Worm (Caenorhabditis elegans) whole organism, L1 larva: ENCODE measurements around the gene msd-4.

ENCODE experiments used
- C04F5.9 ChIP-seq: sonication (generic microtip); optimal IDR thresholded peaks from 2 replicates; lab custom pipeline; 2016; ENCODE audit warnings: missing genetic modification characterization, missing compliant biosample characterization
- C16A3.4 ChIP-seq: fragments of 150-350 bp; optimal IDR thresholded peaks from 2 replicates; lab custom pipeline; 2014; ENCODE audit warnings: missing biosample characterization, missing genetic modification characterization
- F16B12.6 ChIP-seq: fragments of 150-350 bp; optimal IDR thresholded peaks from 2 replicates; lab custom pipeline; 2014; ENCODE audit warnings: missing biosample characterization, missing genetic modification characterization
- ama-1 ChIP-seq: fragments of 150-350 bp; optimal IDR thresholded peaks from 2 replicates; lab custom pipeline; 2014
- blmp-1 ChIP-seq: fragments of 150-350 bp; optimal IDR thresholded peaks from 2 replicates; lab custom pipeline; 2014; ENCODE audit warnings: missing biosample characterization, missing genetic modification characterization
- ceh-8 ChIP-seq: fragments of 200-800 bp; sonication (Bioruptor generic); optimal IDR thresholded peaks from 2 replicates; lab custom pipeline; 2018; ENCODE audit warnings: mild to moderate bottlenecking, missing genetic modification characterization, moderate library complexity, missing compliant biosample characterization
- ceh-82 ChIP-seq, 3 experiments: fragments of 150-350 bp in 1 of 3; sonication (generic microtip) in 2 of 3; optimal IDR thresholded peaks; 2 replicates each; lab custom pipeline; 2014 to 2017; ENCODE audit warnings: missing biosample characterization in 3 of 3, missing genetic modification characterization in 3 of 3
- dpl-1 ChIP-seq, 3 experiments: fragments of 150-350 bp in 2 of 3; sonication (generic microtip) in 1 of 3; optimal IDR thresholded peaks; 2 replicates each; lab custom pipeline; 2014 to 2017; ENCODE audit warnings: missing biosample characterization in 3 of 3, missing genetic modification characterization in 3 of 3, missing genetic modification reagents in 3 of 3
- efl-1 ChIP-seq, 4 experiments: fragments of 150-350 bp; optimal IDR thresholded peaks in 3 of 4; peaks in 1 of 4; 1 replicate in 1 of 4; 2 replicates in 3 of 4; lab custom pipeline; 2014; ENCODE audit warnings: missing biosample characterization in 2 of 4, missing genetic modification characterization in 2 of 4, missing genetic modification reagents in 2 of 4
- efl-3 ChIP-seq: fragments of 200-800 bp; sonication (Bioruptor generic); optimal IDR thresholded peaks from 2 replicates; lab custom pipeline; 2018; ENCODE audit warnings: mild to moderate bottlenecking, missing genetic modification characterization, missing compliant biosample characterization
- ets-5 ChIP-seq: fragments of 200-800 bp; sonication (Bioruptor generic); IDR thresholded peaks from 2 replicates; pipeline ENCODE4 v1.3.6; 2022; ENCODE audit warnings: missing genetic modification characterization, missing compliant biosample characterization
- fkh-4 ChIP-seq: sonication (generic microtip); optimal IDR thresholded peaks from 2 replicates; lab custom pipeline; 2016; ENCODE audit warnings: missing compliant biosample characterization, missing genetic modification characterization, borderline replicate concordance
- fkh-8 ChIP-seq: sonication (generic microtip); optimal IDR thresholded peaks from 2 replicates; lab custom pipeline; 2016; ENCODE audit warnings: mild to moderate bottlenecking, missing genetic modification characterization, missing compliant biosample characterization
- grh-1 ChIP-seq: fragments of 200-800 bp; sonication (Bioruptor generic); IDR thresholded peaks from 2 replicates; pipeline ENCODE4 v1.3.6; 2022; ENCODE audit warnings: missing genetic modification reagents, missing genetic modification characterization, missing compliant biosample characterization
- irx-1 ChIP-seq: sonication (generic microtip); optimal IDR thresholded peaks from 2 replicates; lab custom pipeline; 2016; ENCODE audit warnings: missing genetic modification characterization, missing compliant biosample characterization
- isw-1 ChIP-seq: fragments of 200-800 bp; sonication (Bioruptor generic); IDR thresholded peaks from 2 replicates; pipeline ENCODE4 v1.3.6; 2022; ENCODE audit warnings: missing genetic modification characterization, missing compliant biosample characterization
- lin-13 ChIP-seq: fragments of 150-350 bp; optimal IDR thresholded peaks from 2 replicates; lab custom pipeline; 2014; ENCODE audit warnings: missing biosample characterization, missing genetic modification reagents, missing genetic modification characterization
- lin-15B ChIP-seq: fragments of 150-350 bp; sonication (generic microtip); optimal IDR thresholded peaks from 3 replicates; lab custom pipeline; 2014; ENCODE audit warnings: missing biosample characterization, missing genetic modification characterization
- lin-35 ChIP-seq, 2 experiments: fragments of 150-350 bp; optimal IDR thresholded peaks; 2 replicates each; lab custom pipeline; 2014; ENCODE audit warnings: missing biosample characterization in 2 of 2, missing genetic modification characterization in 2 of 2, missing genetic modification reagents in 2 of 2
- lsy-2 ChIP-seq, 2 experiments: fragments of 150-350 bp; optimal IDR thresholded peaks; 2 replicates each; lab custom pipeline; 2014; ENCODE audit warnings: missing biosample characterization in 2 of 2, missing genetic modification characterization in 2 of 2
- mab-9 ChIP-seq: fragments of 200-800 bp; sonication (Bioruptor generic); IDR thresholded peaks from 2 replicates; pipeline ENCODE4 v1.3.6; 2022; ENCODE audit warnings: missing genetic modification reagents, missing genetic modification characterization, missing compliant biosample characterization
- nhr-11 ChIP-seq: fragments of 150-350 bp; optimal IDR thresholded peaks from 2 replicates; lab custom pipeline; 2014; ENCODE audit warnings: missing biosample characterization, missing genetic modification characterization
- nhr-12 ChIP-seq: sonication (generic microtip); optimal IDR thresholded peaks from 2 replicates; lab custom pipeline; 2017; ENCODE audit warnings: missing biosample characterization, missing genetic modification characterization
- nhr-19 ChIP-seq: fragments of 200-800 bp; sonication (Bioruptor generic); conservative IDR thresholded peaks from 2 replicates; pipeline ENCODE4 v1.3.6; 2022; ENCODE audit warnings: missing genetic modification characterization, missing compliant biosample characterization
- nhr-20 ChIP-seq: sonication (generic microtip); optimal IDR thresholded peaks from 2 replicates; lab custom pipeline; 2016; ENCODE audit warnings: mild to moderate bottlenecking, missing genetic modification characterization, missing compliant biosample characterization
- nhr-28 ChIP-seq: fragments of 150-350 bp; optimal IDR thresholded peaks from 2 replicates; lab custom pipeline; 2014; ENCODE audit warnings: missing biosample characterization, missing genetic modification characterization
- nhr-71 ChIP-seq: sonication (generic microtip); optimal IDR thresholded peaks from 2 replicates; lab custom pipeline; 2016; ENCODE audit warnings: mild to moderate bottlenecking, missing genetic modification characterization, moderate library complexity, missing compliant biosample characterization
- nhr-76 ChIP-seq: sonication (generic microtip); optimal IDR thresholded peaks from 2 replicates; lab custom pipeline; 2017; ENCODE audit warnings: missing biosample characterization, missing genetic modification characterization
- nhr-90 ChIP-seq: sonication (generic microtip); optimal IDR thresholded peaks from 2 replicates; lab custom pipeline; 2016; ENCODE audit warnings: mild to moderate bottlenecking, missing genetic modification characterization, missing compliant biosample characterization; ENCODE audit not compliant: poor library complexity
- pqm-1 ChIP-seq: sonication (generic microtip); optimal IDR thresholded peaks from 3 replicates; lab custom pipeline; 2017; ENCODE audit warnings: missing biosample characterization, missing genetic modification characterization
- rnt-1 ChIP-seq: sonication (generic microtip); optimal IDR thresholded peaks from 2 replicates; lab custom pipeline; 2016; ENCODE audit warnings: mild to moderate bottlenecking, missing genetic modification characterization, moderate library complexity, missing compliant biosample characterization
- skn-1 ChIP-seq: fragments of 150-350 bp; optimal IDR thresholded peaks from 2 replicates; lab custom pipeline; 2014; ENCODE audit warnings: missing biosample characterization, missing genetic modification characterization
- snu-23 ChIP-seq: sonication (generic microtip); optimal IDR thresholded peaks from 2 replicates; lab custom pipeline; 2016; ENCODE audit warnings: missing genetic modification characterization, missing compliant biosample characterization
- sup-37 ChIP-seq: fragments of 200-800 bp; sonication (Bioruptor generic); optimal IDR thresholded peaks from 2 replicates; lab custom pipeline; 2018; ENCODE audit warnings: mild to moderate bottlenecking, missing genetic modification characterization, missing compliant biosample characterization
- tbx-2 ChIP-seq: sonication (generic microtip); optimal IDR thresholded peaks from 2 replicates; lab custom pipeline; 2016; ENCODE audit warnings: missing genetic modification characterization, missing compliant biosample characterization
- tlp-1 ChIP-seq: fragments of 150-350 bp; optimal IDR thresholded peaks from 2 replicates; lab custom pipeline; 2014; ENCODE audit warnings: missing biosample characterization, missing genetic modification characterization
- unc-130 ChIP-seq: fragments of 150-350 bp; optimal IDR thresholded peaks from 2 replicates; lab custom pipeline; 2017; ENCODE audit warnings: missing biosample characterization, missing genetic modification characterization, inconsistent platforms
- unc-62 ChIP-seq: fragments of 150-350 bp; optimal IDR thresholded peaks from 2 replicates; lab custom pipeline; 2014; ENCODE audit warnings: missing biosample characterization, missing genetic modification reagents, missing genetic modification characterization
- unc-98 ChIP-seq: fragments of 200-800 bp; sonication (Bioruptor generic); IDR thresholded peaks from 2 replicates; pipeline ENCODE4 v1.3.6; 2022; ENCODE audit warnings: missing genetic modification characterization, missing compliant biosample characterization
- zip-4 ChIP-seq: fragments of 200-800 bp; sonication (Bioruptor generic); optimal IDR thresholded peaks from 2 replicates; lab custom pipeline; 2018; ENCODE audit warnings: mild to moderate bottlenecking, missing genetic modification characterization, moderate library complexity, missing compliant biosample characterization

msd-4 gene

DNA sequence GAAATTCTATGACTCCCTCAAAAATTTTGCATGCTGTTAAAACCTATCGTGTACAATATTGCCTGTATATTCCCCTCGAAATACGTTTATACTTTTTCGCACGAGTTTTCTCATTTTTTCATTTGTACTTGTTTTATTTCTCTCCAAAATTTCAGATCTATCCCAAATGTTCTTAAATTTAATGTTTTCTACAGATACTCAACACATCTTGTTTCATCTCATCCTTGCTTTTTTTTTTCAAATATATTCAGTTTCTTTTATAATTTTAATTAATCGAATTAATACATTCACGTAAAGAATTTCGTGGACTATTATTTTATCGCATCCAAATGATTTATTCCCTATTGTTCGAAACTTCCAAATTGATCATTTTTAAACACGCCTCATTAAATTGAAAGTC lies 13.6 kb downstream of the msd-4 start, which contains the start of gene C35D10.8:
C35D10.8 (plus strand) TSS at position 301 of the 400 bp plus-strand sequence.
- TF ChIP-seq snu-23 (GFP tag; lab: Kevin White, UChicago): no peak
- TF ChIP-seq lin-15B (tag; lab: Kevin White, UChicago): no peak
- TF ChIP-seq ceh-8 (GFP tag; lab: Kevin White, UChicago): no peak
- no peak for TF ChIP-seq nhr-12
- no peak for TF ChIP-seq nhr-28 (tag; lab: Kevin White, UChicago)
- TF ChIP-seq unc-62: no peak
- TF ChIP-seq grh-1 (GFP tag; lab: Robert Waterston, UW): no peak
- TF ChIP-seq isw-1 (GFP tag; lab: Robert Waterston, UW): no peak
- TF ChIP-seq sup-37 (GFP tag; lab: Kevin White, UChicago): no peak
- TF ChIP-seq efl-1 (optimal IDR thresholded peaks at IDR 0.05; lab: Kevin White, UChicago): no peak
- TF ChIP-seq efl-1 (GFP tag; optimal IDR thresholded peaks at IDR 0.05 in 1 of 2; lab: Kevin White, UChicago): no peak
- no peak for TF ChIP-seq unc-130 (tag; lab: Kevin White, UChicago)
- TF ChIP-seq nhr-20 (tag; lab: Kevin White, UChicago): no peak
- TF ChIP-seq ama-1 (lab: Kevin White, UChicago): no peak
- no peak for TF ChIP-seq ets-5 (GFP tag; lab: Robert Waterston, UW)
- TF ChIP-seq zip-4: no peak
- no peak for TF ChIP-seq tbx-2 (tag; lab: Kevin White, UChicago)
- no peak for TF ChIP-seq pqm-1 (tag; lab: Kevin White, UChicago)
- no peak for TF ChIP-seq dpl-1 (GFP tag; optimal IDR thresholded peaks at IDR 0.05; lab: Kevin White, UChicago)
- TF ChIP-seq, all 84 proteins: peak for 0

DNA sequence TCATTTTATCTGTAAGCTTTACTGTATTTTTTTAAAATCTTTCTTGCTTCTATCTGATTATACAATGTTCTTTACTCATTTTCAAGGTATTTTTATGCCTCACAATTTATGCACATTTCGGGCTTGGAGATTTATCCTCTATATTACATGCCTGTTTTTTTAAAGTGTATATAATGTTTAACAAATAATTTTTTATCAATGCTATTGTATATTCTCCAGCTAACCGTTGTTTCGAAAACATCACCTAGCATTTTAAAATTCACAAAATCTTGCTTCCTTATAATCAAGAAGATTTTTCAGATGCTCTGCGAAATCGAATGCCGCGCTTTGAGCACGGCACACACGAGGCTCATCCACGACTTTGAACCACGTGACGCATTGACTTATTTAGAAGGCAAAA lies 16.5 kb downstream of the msd-4 start, which contains the start of gene ced-4:
ced-4 (plus strand) TSS at position 301 of the 400 bp plus-strand sequence.
- TF ChIP-seq C04F5.9 (tag; lab: Kevin White, UChicago) (no peak), nhr-11 (tag; lab: Kevin White, UChicago) (no peak), fkh-8 (no peak), nhr-19 (no peak), mab-9 (GFP tag; lab: Robert Waterston, UW) (no peak), tlp-1 (tag; lab: Kevin White, UChicago) (no peak), fkh-4 (no peak), irx-1 (no peak), efl-3 (GFP tag; lab: Kevin White, UChicago) (no peak), unc-98 (GFP tag; lab: Robert Waterston, UW) (no peak), nhr-71 (tag; lab: Kevin White, UChicago) (no peak), lin-35 (GFP tag; optimal IDR thresholded peaks at IDR 0.05; lab: Kevin White, UChicago) (no peak), ceh-82 (tag; optimal IDR thresholded peaks at IDR 0.05; lab: Kevin White, UChicago) (no peak), lin-13 (GFP tag; lab: Kevin White, UChicago) (no peak)

DNA sequence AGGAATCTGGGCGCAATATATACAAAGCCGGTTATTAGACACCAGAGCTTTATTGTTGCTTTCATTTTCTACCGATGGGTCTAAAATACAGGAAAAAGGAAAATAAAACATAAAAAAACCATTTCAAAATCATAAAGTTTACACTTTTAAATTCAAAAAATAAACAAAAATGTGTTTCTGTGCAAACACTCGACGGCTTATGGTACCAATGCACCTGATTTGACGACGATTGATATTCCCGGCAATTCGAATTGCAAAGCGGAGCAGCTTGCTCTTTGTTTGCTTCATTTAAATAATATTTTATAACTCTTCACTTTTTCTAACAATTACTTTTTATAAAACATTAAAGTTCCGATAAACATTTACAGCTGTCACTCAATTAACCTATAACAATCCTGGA lies 18.4 kb downstream of the msd-4 start, which contains the start of gene F26A1.1:
F26A1.1 (plus strand) TSS at position 369 of the 400 bp plus-strand sequence.
- TF ChIP-seq skn-1 (tag; lab: Kevin White, UChicago) (peak; percentile 14), C16A3.4 (tag; lab: Kevin White, UChicago) (peak; percentile 23), nhr-71 (tag; lab: Kevin White, UChicago) (peak; percentile 22), snu-23 (GFP tag; lab: Kevin White, UChicago) (peak; percentile 41), unc-130 (tag; lab: Kevin White, UChicago) (no peak), nhr-90 (tag; lab: Kevin White, UChicago) (peak; percentile 7), efl-1 (optimal IDR thresholded peaks at IDR 0.05; lab: Kevin White, UChicago) (peak; percentile 20 to 65), efl-1 (GFP tag; optimal IDR thresholded peaks at IDR 0.05 in 1 of 2; lab: Kevin White, UChicago) (peak; percentile 76 to 96), lin-35 (GFP tag; optimal IDR thresholded peaks at IDR 0.05; lab: Kevin White, UChicago) (peak; percentile 57 to 68), rnt-1 (tag; lab: Kevin White, UChicago) (peak; percentile 4), lsy-2 (tag; optimal IDR thresholded peaks at IDR 0.05; lab: Kevin White, UChicago) (peak; percentile 50 to 67), blmp-1 (tag; lab: Kevin White, UChicago) (no peak), C04F5.9 (tag; lab: Kevin White, UChicago) (no peak), dpl-1 (GFP tag; optimal IDR thresholded peaks at IDR 0.05; lab: Kevin White, UChicago) (peak; percentile 56 to 76 (median 70)), nhr-76 (tag; lab: Kevin White, UChicago) (no peak), F16B12.6 (peak; percentile 82), ceh-82 (tag; optimal IDR thresholded peaks at IDR 0.05; lab: Kevin White, UChicago) (peak in 1 of 3 experiments; percentile 6)
- TF ChIP-seq, all 84 proteins: peak for 12
